Worm (Caenorhabditis elegans): ENCODE data around the gene col-122.

DNA sequence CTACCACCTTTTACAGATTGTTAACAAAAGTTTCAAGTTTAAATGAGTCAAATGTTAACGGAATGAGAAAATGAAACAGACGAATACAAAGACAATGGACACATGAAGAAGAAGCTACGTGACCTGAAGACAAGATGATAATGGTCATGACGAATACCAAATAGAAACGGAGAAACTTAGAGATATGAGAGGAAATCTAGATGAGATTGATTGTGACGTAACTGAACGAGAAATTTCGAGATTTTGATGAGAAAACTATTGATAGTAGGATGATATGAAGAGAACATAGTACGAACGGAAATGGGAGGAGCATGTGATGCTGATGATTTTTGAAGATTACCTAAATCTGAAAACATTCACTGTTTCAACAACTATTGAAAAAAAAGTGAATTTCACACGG, 28.1 kb upstream of the col-122 start:
- TF ChIP-seq W03F9.2 (tag; optimal IDR thresholded peaks at IDR 0.05) (no peak), him-1 (tag; optimal IDR thresholded peaks at IDR 0.05) (no peak)

Data from whole organism, L4/young adult.